Fruit fly (Drosophila melanogaster) whole organism, prepupa: ENCODE measurements around the gene CG6508.

Experiments
- Blimp-1 ChIP-seq: fragments of 200-800 bp; sonication (Bioruptor generic); optimal IDR thresholded peaks from 3 replicates; lab custom pipeline; 2017; ENCODE audit warnings: missing biosample characterization, missing genetic modification characterization, mild to moderate bottlenecking, moderate library complexity, missing genetic modification reagents
- CG11762 ChIP-seq: fragments of 200-800 bp; sonication (Bioruptor generic); optimal IDR thresholded peaks from 3 replicates; lab custom pipeline; 2016; ENCODE audit warnings: missing biosample characterization, missing genetic modification characterization; ENCODE audit not compliant: insufficient read depth
- CG11902 ChIP-seq: fragments of 200-800 bp; sonication (Bioruptor generic); optimal IDR thresholded peaks from 3 replicates; lab custom pipeline; 2016; ENCODE audit warnings: missing biosample characterization, missing genetic modification characterization
- CG6163 ChIP-seq: fragments of 200-800 bp; sonication (Bioruptor generic); IDR thresholded peaks from 3 replicates; pipeline ENCODE4 v1.3.6; 2022; ENCODE audit warnings: missing biosample characterization, missing genetic modification characterization
- Eip75B ChIP-seq: fragments of 200-800 bp; sonication (Bioruptor generic); optimal IDR thresholded peaks from 3 replicates; lab custom pipeline; 2016; ENCODE audit warnings: missing biosample characterization, missing genetic modification characterization
- Hr39 ChIP-seq: fragments of 200-800 bp; sonication (Bioruptor generic); optimal IDR thresholded peaks from 2 replicates; lab custom pipeline; 2016; ENCODE audit warnings: missing biosample characterization, missing genetic modification characterization
- topi ChIP-seq: fragments of 200-800 bp; sonication (Bioruptor generic); optimal IDR thresholded peaks from 3 replicates; lab custom pipeline; 2016; ENCODE audit warnings: missing biosample characterization, missing genetic modification characterization

- TF ChIP-seq CG11762 (GFP tag; lab: Kevin White, UChicago) (no peak), Hr39 (GFP tag; lab: Kevin White, UChicago) (no peak), topi (no peak), Eip75B (no peak), Blimp-1 (GFP tag; lab: Kevin White, UChicago) (no peak), CG6163 (GFP tag; lab: Robert Waterston, UW) (no peak), CG11902 (GFP tag; lab: Kevin White, UChicago) (no peak)
These were observed 44.9 kb upstream of the CG6508 start for dm6 chr2L:10774041-10774440.
